Worm (Caenorhabditis elegans) whole organism, late embryonic: ENCODE results near the gene T12B5.15.

ENCODE experiments used
- che-1 ChIP-seq: sonication (generic microtip); optimal IDR thresholded peaks from 2 replicates; lab custom pipeline; 2016; ENCODE audit warnings: mild to moderate bottlenecking, missing genetic modification characterization, missing compliant biosample characterization
- fkh-10 ChIP-seq: fragments of 150-350 bp; optimal IDR thresholded peaks from 2 replicates; lab custom pipeline; 2014; ENCODE audit warnings: missing biosample characterization, missing genetic modification reagents, missing genetic modification characterization
- odd-2 ChIP-seq: sonication (generic microtip); optimal IDR thresholded peaks from 2 replicates; lab custom pipeline; 2017; ENCODE audit warnings: antibody characterized with exemption, mild to moderate bottlenecking, missing genetic modification characterization, missing compliant biosample characterization

DNA sequence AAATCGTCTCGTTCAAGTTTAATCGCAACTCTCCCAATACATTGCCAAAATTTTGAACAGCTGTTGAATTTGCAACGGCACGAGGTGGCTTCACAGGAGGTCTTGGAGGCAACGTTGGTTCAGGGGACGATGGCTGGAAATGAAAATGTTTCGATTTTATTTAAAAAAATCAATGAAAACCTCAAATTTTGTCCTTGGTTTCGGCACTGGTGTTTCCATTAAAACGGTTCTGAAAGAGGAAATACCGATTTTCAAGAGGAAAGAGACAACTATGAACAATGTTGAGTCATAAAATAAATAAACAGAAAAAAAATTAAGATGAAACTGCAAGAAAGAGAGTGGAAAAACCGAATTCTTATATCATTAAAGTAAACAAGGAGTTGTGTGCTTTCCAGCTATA, 47.1 kb downstream of the T12B5.15 start, which contains the start of gene F23H11.4:
- TF ChIP-seq odd-2 (tag; lab: Kevin White, UChicago) (no peak), fkh-10 (GFP tag; lab: Kevin White, UChicago) (no peak), che-1 (tag; lab: Kevin White, UChicago) (no peak)
